In genomic region chr3R:30334359-30334954, dm6 we compare ENCODE assay signal across 3 fruit fly cellular contexts.
TF ChIP-seq lines count a peak whose summit lies in the region.

No protein-coding gene starts in this region.

TF ChIP-seq in whole organism, embryonic, 481 proteins besides CTCF, POLR2A, EP300 and RAD21 (continued from another document and continues in another):
- TF ChIP-seq vnd (GFP tag; IDR thresholded peaks at IDR 0.05; lab: Robert Waterston, UW; ENCODE audit: partially characterized antibody) (no peak), esg (GFP tag; conservative IDR thresholded peaks at IDR 0.05; lab: Robert Waterston, UW) (no peak), CG9727 (GFP tag; optimal IDR thresholded peaks at IDR 0.05; lab: Kevin White, UChicago) (peak; percentile 7), CG9817 (tag; optimal IDR thresholded peaks at IDR 0.05; lab: Kevin White, UChicago) (no peak), CG12391 (tag; optimal IDR thresholded peaks at IDR 0.05; lab: Kevin White, UChicago) (peak; percentile 9), Blimp-1 (GFP tag; optimal IDR thresholded peaks at IDR 0.05; lab: Kevin White, UChicago) (peak; percentile 30), CG3065 (GFP tag; optimal IDR thresholded peaks at IDR 0.05; lab: Kevin White, UChicago) (no peak), gt (GFP tag; IDR thresholded peaks at IDR 0.05; lab: Robert Waterston, UW) (no peak), Rfx (GFP tag; IDR thresholded peaks at IDR 0.05; lab: Robert Waterston, UW) (no peak), CG11398 (GFP tag; optimal IDR thresholded peaks at IDR 0.05; lab: Kevin White, UChicago) (no peak), Oaz (GFP tag; IDR thresholded peaks at IDR 0.05; lab: Robert Waterston, UW) (no peak), gem (tag; optimal IDR thresholded peaks at IDR 0.05; lab: Kevin White, UChicago) (peak; percentile 34), Hand (GFP tag; optimal IDR thresholded peaks at IDR 0.05; lab: Kevin White, UChicago) (no peak), eve (GFP tag; optimal IDR thresholded peaks at IDR 0.05; lab: Kevin White, UChicago) (no peak), sens (GFP tag; lab: Kevin White, UChicago) (peak; percentile 45), CG4617 (GFP tag; optimal IDR thresholded peaks at IDR 0.05; lab: Kevin White, UChicago; ENCODE audit: borderline replicate concordance) (no peak), CG6272 (GFP tag; IDR thresholded peaks at IDR 0.05; lab: Robert Waterston, UW) (no peak), Oli (tag; optimal IDR thresholded peaks at IDR 0.05; lab: Kevin White, UChicago) (peak; percentile 7), lola (GFP tag; optimal IDR thresholded peaks at IDR 0.05; lab: Kevin White, UChicago) (peak in 1 of 3 experiments; percentile 27), ab (GFP tag; optimal IDR thresholded peaks at IDR 0.05; lab: Kevin White, UChicago) (no peak), pan (optimal IDR thresholded peaks at IDR 0.05; lab: Kevin White, UChicago) (no peak), pan (GFP tag; optimal IDR thresholded peaks at IDR 0.05 in 1 of 2, IDR thresholded peaks at IDR 0.05 in 1 of 2) (no peak), ase (GFP tag; IDR thresholded peaks at IDR 0.05; lab: Robert Waterston, UW) (no peak), CG1647 (GFP tag; optimal IDR thresholded peaks at IDR 0.05; lab: Kevin White, UChicago) (no peak), Nf-YB (GFP tag; optimal IDR thresholded peaks at IDR 0.05; lab: Kevin White, UChicago) (no peak), Awh (GFP tag; IDR thresholded peaks at IDR 0.05; lab: Robert Waterston, UW) (no peak), CG1233 (GFP tag; optimal IDR thresholded peaks at IDR 0.05; lab: Kevin White, UChicago) (no peak), en (GFP tag; optimal IDR thresholded peaks at IDR 0.05; lab: Kevin White, UChicago) (no peak), ewg (GFP tag; optimal IDR thresholded peaks at IDR 0.05; lab: Kevin White, UChicago) (no peak), pzg (GFP tag; optimal IDR thresholded peaks at IDR 0.05; lab: Kevin White, UChicago) (no peak), CG4328 (GFP tag; optimal IDR thresholded peaks at IDR 0.05; lab: Kevin White, UChicago) (no peak), shn (GFP tag; optimal IDR thresholded peaks at IDR 0.05; lab: Kevin White, UChicago) (no peak), CG32532 (GFP tag; IDR thresholded peaks at IDR 0.05; lab: Robert Waterston, UW) (no peak), Camta (GFP tag; optimal IDR thresholded peaks at IDR 0.05; lab: Kevin White, UChicago) (no peak), CG10431 (GFP tag; optimal IDR thresholded peaks at IDR 0.05; lab: Kevin White, UChicago) (no peak), ind (GFP tag; optimal IDR thresholded peaks at IDR 0.05; lab: Kevin White, UChicago) (no peak), h (optimal IDR thresholded peaks at IDR 0.05; lab: Kevin White, UChicago) (no peak), Ssrp (tag; optimal IDR thresholded peaks at IDR 0.05; lab: Kevin White, UChicago) (no peak), CG7987 (GFP tag; optimal IDR thresholded peaks at IDR 0.05; lab: Kevin White, UChicago) (no peak), Vsx1 (GFP tag; optimal IDR thresholded peaks at IDR 0.05; lab: Kevin White, UChicago) (no peak), kni (GFP tag; optimal IDR thresholded peaks at IDR 0.05; lab: Kevin White, UChicago) (peak; percentile 22), gsb-n (tag; optimal IDR thresholded peaks at IDR 0.05; lab: Kevin White, UChicago) (no peak), Drgx (GFP tag; IDR thresholded peaks at IDR 0.05; lab: Robert Waterston, UW) (peak; percentile 60; the same call in 1 of the 2 replicates), CG6791 (GFP tag; IDR thresholded peaks at IDR 0.05; lab: Robert Waterston, UW; ENCODE audit: partially characterized antibody) (no peak), sna (GFP tag; IDR thresholded peaks at IDR 0.05; lab: Robert Waterston, UW; ENCODE audit: partially characterized antibody) (no peak), CG34422 (GFP tag; IDR thresholded peaks at IDR 0.05; lab: Robert Waterston, UW) (no peak)

TF ChIP-seq in whole organism, prepupa, 60 proteins besides CTCF, POLR2A, EP300 and RAD21 (continued from another document):
- TF ChIP-seq CG16779 (tag; optimal IDR thresholded peaks at IDR 0.05; lab: Kevin White, UChicago) (peak; percentile 36), Gug (GFP tag; IDR thresholded peaks at IDR 0.05; lab: Robert Waterston, UW) (peak; percentile 49), Hr4 (GFP tag; optimal IDR thresholded peaks at IDR 0.05; lab: Kevin White, UChicago) (no peak), fkh (GFP tag; optimal IDR thresholded peaks at IDR 0.05; lab: Kevin White, UChicago) (no peak), CG7368 (GFP tag; optimal IDR thresholded peaks at IDR 0.05; lab: Kevin White, UChicago) (peak; percentile 73), fd85E (GFP tag; optimal IDR thresholded peaks at IDR 0.05; lab: Kevin White, UChicago) (no peak), CG34406 (GFP tag; optimal IDR thresholded peaks at IDR 0.05; lab: Kevin White, UChicago) (peak; percentile 76), CG11902 (GFP tag; optimal IDR thresholded peaks at IDR 0.05; lab: Kevin White, UChicago) (peak; percentile 73), Hr38 (GFP tag; optimal IDR thresholded peaks at IDR 0.05; lab: Kevin White, UChicago) (no peak), topi (GFP tag; optimal IDR thresholded peaks at IDR 0.05; lab: Kevin White, UChicago) (peak; percentile 90), eg (GFP tag; IDR thresholded peaks at IDR 0.05; lab: Robert Waterston, UW) (peak; percentile 67; the same call in 2 of the 3 replicates), ss (GFP tag; optimal IDR thresholded peaks at IDR 0.05; lab: Kevin White, UChicago) (peak; percentile 57 to 67), CG6163 (GFP tag; IDR thresholded peaks at IDR 0.05; lab: Robert Waterston, UW) (peak; percentile 88), achi (GFP tag; optimal IDR thresholded peaks at IDR 0.05; lab: Kevin White, UChicago) (peak; percentile 79), CG9139 (GFP tag; optimal IDR thresholded peaks at IDR 0.05; lab: Kevin White, UChicago) (peak; percentile 57), CG32006 (GFP tag; optimal IDR thresholded peaks at IDR 0.05; lab: Kevin White, UChicago) (peak; percentile 58), CG3032 (tag; optimal IDR thresholded peaks at IDR 0.05; lab: Kevin White, UChicago) (peak; percentile 72), Eip75B (GFP tag; optimal IDR thresholded peaks at IDR 0.05; lab: Kevin White, UChicago) (peak; percentile 82), Eip93F (GFP tag; optimal IDR thresholded peaks at IDR 0.05; lab: Kevin White, UChicago) (peak; percentile 82), Ets21C (GFP tag; optimal IDR thresholded peaks at IDR 0.05; lab: Kevin White, UChicago) (peak; percentile 79), Met (GFP tag; optimal IDR thresholded peaks at IDR 0.05; lab: Kevin White, UChicago) (peak; percentile 91), CG4318 (GFP tag; optimal IDR thresholded peaks at IDR 0.05; lab: Kevin White, UChicago) (no peak), dac (GFP tag; optimal IDR thresholded peaks at IDR 0.05; lab: Kevin White, UChicago) (no peak), pdm3 (GFP tag; optimal IDR thresholded peaks at IDR 0.05; lab: Kevin White, UChicago) (peak; percentile 80), Lpt (GFP tag; optimal IDR thresholded peaks at IDR 0.05; lab: Kevin White, UChicago) (peak; percentile 43), CG1621 (tag; optimal IDR thresholded peaks at IDR 0.05; lab: Kevin White, UChicago) (peak; percentile 74), cyc (GFP tag; optimal IDR thresholded peaks at IDR 0.05; lab: Kevin White, UChicago) (peak; percentile 88), CG10669 (GFP tag; optimal IDR thresholded peaks at IDR 0.05; lab: Kevin White, UChicago) (peak; percentile 84), Ets96B (tag; optimal IDR thresholded peaks at IDR 0.05; lab: Kevin White, UChicago) (peak; percentile 82), salr (GFP tag; optimal IDR thresholded peaks at IDR 0.05; lab: Kevin White, UChicago) (peak; percentile 51 to 68), vri (GFP tag; optimal IDR thresholded peaks at IDR 0.05; lab: Kevin White, UChicago) (peak; percentile 64), svp (GFP tag; lab: Kevin White, UChicago) (peak; percentile 96), CG11294 (GFP tag; IDR thresholded peaks at IDR 0.05; lab: Robert Waterston, UW) (0 out of 2 replicates have a peak, but pooled peaks have one; percentile 8), CG8319 (GFP tag; optimal IDR thresholded peaks at IDR 0.05; lab: Kevin White, UChicago) (peak; percentile 68), CG15336 (GFP tag; IDR thresholded peaks at IDR 0.05; lab: Robert Waterston, UW) (peak; percentile 61), Sox102F (GFP tag; optimal IDR thresholded peaks at IDR 0.05; lab: Kevin White, UChicago) (peak; percentile 92), CG3919 (GFP tag; optimal IDR thresholded peaks at IDR 0.05; lab: Kevin White, UChicago) (peak; percentile 86)
TF ChIP-seq in whole organism, prepupa: peak in this region for 54.

TF ChIP-seq in whole organism, wandering third instar larva, 38 proteins besides CTCF, POLR2A, EP300 and RAD21 (continued from another document):
- peak; percentile 61 for TF ChIP-seq sage (GFP tag; optimal IDR thresholded peaks at IDR 0.05; lab: Kevin White, UChicago)
- peak; percentile 76 for TF ChIP-seq OdsH (GFP tag; optimal IDR thresholded peaks at IDR 0.05; lab: Kevin White, UChicago)
- no peak for TF ChIP-seq pan (optimal IDR thresholded peaks at IDR 0.05; lab: Kevin White, UChicago)
- TF ChIP-seq GATAd (GFP tag; optimal IDR thresholded peaks at IDR 0.05; lab: Kevin White, UChicago), result no peak
- no peak for TF ChIP-seq CG9705 (GFP tag; optimal IDR thresholded peaks at IDR 0.05; lab: Kevin White, UChicago)
- TF ChIP-seq dsf (GFP tag; optimal IDR thresholded peaks at IDR 0.05; lab: Kevin White, UChicago; ENCODE audit: borderline replicate concordance), result no peak
- TF ChIP-seq h (GFP tag; optimal IDR thresholded peaks at IDR 0.05; lab: Kevin White, UChicago), result peak; percentile 86
- TF ChIP-seq Vsx2 (GFP tag; optimal IDR thresholded peaks at IDR 0.05; lab: Kevin White, UChicago; ENCODE audit: partially characterized antibody), result no peak
TF ChIP-seq in whole organism, wandering third instar larva: peak in this region for 17.
